Fruit fly (Drosophila melanogaster) whole organism, embryonic: ENCODE data around the gene temp.

ENCODE experiments used
- Asciz ChIP-seq: fragments of 200-800 bp; sonication (Bioruptor generic); optimal IDR thresholded peaks from 2 replicates; lab custom pipeline; 2017; ENCODE audit warnings: missing biosample characterization, mild to moderate bottlenecking, missing genetic modification characterization, missing genetic modification reagents
- B-H1 ChIP-seq: fragments of 200-800 bp; sonication (Bioruptor generic); IDR thresholded peaks from 3 replicates; pipeline ENCODE4 v1.3.6; 2022; ENCODE audit warnings: missing biosample characterization, missing genetic modification characterization
- CG10366 ChIP-seq: fragments of 200-800 bp; sonication (Bioruptor generic); IDR thresholded peaks from 2 replicates; pipeline ENCODE4 v1.3.6; 2022; ENCODE audit warnings: missing biosample characterization, missing genetic modification characterization
- CG10565 ChIP-seq: fragments of 200-800 bp; sonication (Bioruptor generic); optimal IDR thresholded peaks from 3 replicates; lab custom pipeline; 2016; ENCODE audit warnings: missing biosample characterization, mild to moderate bottlenecking, missing genetic modification characterization
- CG10654 ChIP-seq: fragments of 200-800 bp; sonication (Bioruptor generic); optimal IDR thresholded peaks from 2 replicates; lab custom pipeline; 2016; ENCODE audit warnings: missing biosample characterization, missing genetic modification characterization
- CG10959 ChIP-seq: fragments of 200-800 bp; sonication (Bioruptor generic); IDR thresholded peaks from 2 replicates; pipeline ENCODE4 v1.3.6; 2022; ENCODE audit warnings: missing biosample characterization, missing genetic modification characterization
- CG11560 ChIP-seq: fragments of 200-800 bp; sonication (Bioruptor generic); IDR thresholded peaks from 3 replicates; pipeline ENCODE4 v1.3.6; 2022; ENCODE audit warnings: missing biosample characterization, missing genetic modification characterization
- CG12236 ChIP-seq: fragments of 200-800 bp; sonication (Bioruptor generic); optimal IDR thresholded peaks from 2 replicates; lab custom pipeline; 2016; ENCODE audit warnings: missing biosample characterization, missing genetic modification characterization
- CG12659 ChIP-seq: fragments of 200-800 bp; sonication (Bioruptor generic); optimal IDR thresholded peaks from 3 replicates; lab custom pipeline; 2017; ENCODE audit warnings: mild to moderate bottlenecking, missing biosample characterization, missing genetic modification reagents, missing genetic modification characterization
- CG15073 ChIP-seq: fragments of 200-800 bp; sonication (Bioruptor generic); optimal IDR thresholded peaks from 2 replicates; lab custom pipeline; 2016; ENCODE audit warnings: missing biosample characterization, missing genetic modification characterization
- CG15269 ChIP-seq: fragments of 200-800 bp; sonication (Bioruptor generic); optimal IDR thresholded peaks from 2 replicates; lab custom pipeline; 2018; ENCODE audit warnings: missing biosample characterization, mild to moderate bottlenecking, missing genetic modification characterization, moderate library complexity
- CG1529 ChIP-seq: fragments of 200-800 bp; sonication (Bioruptor generic); optimal IDR thresholded peaks from 3 replicates; lab custom pipeline; 2018; ENCODE audit warnings: missing biosample characterization, missing genetic modification characterization
- CG15696 ChIP-seq: fragments of 200-800 bp; sonication (Bioruptor generic); optimal IDR thresholded peaks from 2 replicates; lab custom pipeline; 2019; ENCODE audit warnings: missing biosample characterization, mild to moderate bottlenecking, missing genetic modification characterization, moderate library complexity
- CG17612 ChIP-seq: fragments of 200-800 bp; sonication (Bioruptor generic); IDR thresholded peaks from 2 replicates; pipeline ENCODE4 v1.3.6; 2022; ENCODE audit warnings: missing biosample characterization, missing genetic modification characterization
- CG18619 ChIP-seq: fragments of 200-800 bp; sonication (Bioruptor generic); optimal IDR thresholded peaks from 3 replicates; lab custom pipeline; 2017; ENCODE audit warnings: missing biosample characterization, mild to moderate bottlenecking, missing genetic modification characterization
- CG34422 ChIP-seq: fragments of 200-800 bp; sonication (Bioruptor generic); IDR thresholded peaks from 3 replicates; pipeline ENCODE4 v1.3.6; 2022; ENCODE audit warnings: missing biosample characterization, missing genetic modification characterization
- CG3726 ChIP-seq: fragments of 200-800 bp; sonication (Bioruptor generic); IDR thresholded peaks from 3 replicates; pipeline ENCODE4, ENCODE4 v1.3.6; 2022; ENCODE audit warnings: missing biosample characterization, missing genetic modification characterization
- CG4360 ChIP-seq: fragments of 200-800 bp; sonication (Bioruptor generic); IDR thresholded peaks from 2 replicates; pipeline ENCODE4 v1.3.6; 2022; ENCODE audit warnings: missing biosample characterization, missing genetic modification characterization
- CG4404 ChIP-seq: fragments of 200-800 bp; sonication (Bioruptor generic); IDR thresholded peaks from 2 replicates; pipeline ENCODE4 v1.3.6; 2022; ENCODE audit warnings: missing biosample characterization, missing genetic modification characterization
- CG6683 ChIP-seq: fragments of 200-800 bp; sonication (Bioruptor generic); optimal IDR thresholded peaks from 2 replicates; lab custom pipeline; 2017; ENCODE audit warnings: missing biosample characterization, mild to moderate bottlenecking, missing genetic modification characterization, missing genetic modification reagents
- CG6765 ChIP-seq: fragments of 200-800 bp; sonication (Bioruptor generic); optimal IDR thresholded peaks from 3 replicates; lab custom pipeline; 2017; ENCODE audit warnings: missing biosample characterization, mild to moderate bottlenecking, missing genetic modification characterization
- CG6854 ChIP-seq: fragments of 200-800 bp; sonication (Bioruptor generic); optimal IDR thresholded peaks from 3 replicates; lab custom pipeline; 2017; ENCODE audit warnings: missing biosample characterization, mild to moderate bottlenecking, missing genetic modification characterization
- CG7271 ChIP-seq: fragments of 200-800 bp; sonication (Bioruptor generic); optimal IDR thresholded peaks from 2 replicates; lab custom pipeline; 2018; ENCODE audit warnings: missing biosample characterization, mild to moderate bottlenecking, missing genetic modification characterization, moderate library complexity
- CG7556 ChIP-seq: fragments of 200-800 bp; sonication (Bioruptor generic); optimal IDR thresholded peaks from 2 replicates; lab custom pipeline; 2017; ENCODE audit warnings: missing biosample characterization, mild to moderate bottlenecking, missing genetic modification characterization
- CG7745 ChIP-seq: fragments of 200-800 bp; sonication (Bioruptor generic); optimal IDR thresholded peaks from 2 replicates; lab custom pipeline; 2018; ENCODE audit warnings: missing biosample characterization, mild to moderate bottlenecking, missing genetic modification characterization, moderate library complexity
- D19B ChIP-seq: fragments of 200-800 bp; sonication (Bioruptor generic); optimal IDR thresholded peaks from 2 replicates; lab custom pipeline; 2017; ENCODE audit warnings: missing biosample characterization, mild to moderate bottlenecking, missing genetic modification characterization
- Dfd ChIP-seq, 2 experiments: fragments of >200 bp; optimal IDR thresholded peaks; 2 replicates each; lab custom pipeline; 2017; ENCODE audit warnings: missing biosample characterization in 2 of 2, missing genetic modification characterization in 2 of 2
- Doc3 ChIP-seq: fragments of 200-800 bp; sonication (Bioruptor generic); IDR thresholded peaks from 3 replicates; pipeline ENCODE4 v1.3.6; 2022; ENCODE audit warnings: missing biosample characterization, missing genetic modification characterization; ENCODE audit not compliant: partially characterized antibody
- Fer1 ChIP-seq: fragments of 200-800 bp; sonication (Bioruptor generic); optimal IDR thresholded peaks from 2 replicates; lab custom pipeline; 2017; ENCODE audit warnings: missing biosample characterization, mild to moderate bottlenecking, missing genetic modification characterization
- Hr39 ChIP-seq: fragments of >200 bp; optimal IDR thresholded peaks from 2 replicates; lab custom pipeline; 2017
- Hr78 ChIP-seq, 2 experiments: fragments of 200-800 bp in 1 of 2; fragments of >200 bp in 1 of 2; sonication (Bioruptor generic) in 1 of 2; optimal IDR thresholded peaks; 2 replicates each; lab custom pipeline; 2017 to 2019; ENCODE audit warnings: missing biosample characterization in 2 of 2, missing genetic modification characterization in 2 of 2, mild to moderate bottlenecking in 1 of 2, moderate library complexity in 1 of 2
- Lpt ChIP-seq: fragments of >200 bp; optimal IDR thresholded peaks from 2 replicates; lab custom pipeline; 2018; ENCODE audit warnings: missing biosample characterization, missing genetic modification characterization
- Mad ChIP-seq: fragments of 200-800 bp; sonication (Bioruptor generic); optimal IDR thresholded peaks from 2 replicates; lab custom pipeline; 2016; ENCODE audit warnings: missing biosample characterization, missing genetic modification characterization
- Meics ChIP-seq: fragments of 200-800 bp; sonication (Bioruptor generic); optimal IDR thresholded peaks from 2 replicates; lab custom pipeline; 2017; ENCODE audit warnings: missing biosample characterization, mild to moderate bottlenecking, missing genetic modification characterization
- cato ChIP-seq: fragments of 200-800 bp; sonication (Bioruptor generic); optimal IDR thresholded peaks from 2 replicates; lab custom pipeline; 2016; ENCODE audit warnings: missing biosample characterization, missing genetic modification characterization, borderline replicate concordance
- chm ChIP-seq: fragments of 200-800 bp; sonication (Bioruptor generic); IDR thresholded peaks from 2 replicates; pipeline ENCODE4 v1.3.6; 2022; ENCODE audit warnings: missing biosample characterization, missing genetic modification characterization
- croc ChIP-seq: fragments of 200-800 bp; sonication (Bioruptor generic); conservative IDR thresholded peaks from 3 replicates; pipeline ENCODE4 v1.3.6; 2022; ENCODE audit warnings: missing biosample characterization, missing genetic modification characterization
- crol ChIP-seq: fragments of 200-800 bp; sonication (Bioruptor generic); IDR thresholded peaks from 2 replicates; pipeline ENCODE4 v1.3.6; 2022; ENCODE audit warnings: missing biosample characterization, missing genetic modification characterization
- disco-r ChIP-seq: fragments of 200-800 bp; sonication (Bioruptor generic); optimal IDR thresholded peaks from 2 replicates; lab custom pipeline; 2016; ENCODE audit warnings: missing biosample characterization, missing genetic modification characterization
- esg ChIP-seq: fragments of 200-800 bp; sonication (Bioruptor generic); conservative IDR thresholded peaks from 2 replicates; pipeline ENCODE4 v1.3.6; 2022; ENCODE audit warnings: missing biosample characterization, missing genetic modification characterization
- eyg ChIP-seq: fragments of 200-800 bp; sonication (Bioruptor generic); optimal IDR thresholded peaks from 3 replicates; lab custom pipeline; 2016; ENCODE audit warnings: missing biosample characterization, missing genetic modification characterization
- fu2 ChIP-seq: fragments of 200-800 bp; sonication (Bioruptor generic); optimal IDR thresholded peaks from 2 replicates; lab custom pipeline; 2016; ENCODE audit warnings: missing biosample characterization, missing genetic modification characterization
- hkb ChIP-seq, 2 experiments: fragments of 200-800 bp in 1 of 2; fragments of >200 bp in 1 of 2; sonication (Bioruptor generic) in 1 of 2; IDR thresholded peaks in 1 of 2; optimal IDR thresholded peaks in 1 of 2; 2 replicates each; pipeline versions ENCODE4 v1.3.6 to Lab custom; 2017 to 2022; ENCODE audit warnings: missing biosample characterization in 1 of 2, missing genetic modification characterization in 1 of 2
- mld ChIP-seq: fragments of 200-800 bp; sonication (Bioruptor generic); IDR thresholded peaks from 3 replicates; pipeline ENCODE4 v1.3.6; 2022; ENCODE audit warnings: missing biosample characterization, missing genetic modification characterization; ENCODE audit not compliant: partially characterized antibody
- nmo ChIP-seq: fragments of 200-800 bp; sonication (Bioruptor generic); optimal IDR thresholded peaks from 2 replicates; lab custom pipeline; 2018; ENCODE audit warnings: missing biosample characterization, mild to moderate bottlenecking, missing genetic modification characterization, moderate library complexity
- salm ChIP-seq: fragments of 200-800 bp; sonication (Bioruptor generic); optimal IDR thresholded peaks from 2 replicates; lab custom pipeline; 2018; ENCODE audit warnings: missing biosample characterization, mild to moderate bottlenecking, missing genetic modification characterization
- schlank ChIP-seq: fragments of 200-800 bp; sonication (Bioruptor generic); optimal IDR thresholded peaks from 2 replicates; lab custom pipeline; 2018; ENCODE audit warnings: missing biosample characterization, mild to moderate bottlenecking, missing genetic modification characterization
- shn ChIP-seq: fragments of 200-800 bp; sonication (Bioruptor generic); optimal IDR thresholded peaks from 3 replicates; lab custom pipeline; 2016; ENCODE audit warnings: missing biosample characterization, missing genetic modification characterization
- vnd ChIP-seq: fragments of 200-800 bp; sonication (Bioruptor generic); IDR thresholded peaks from 3 replicates; pipeline ENCODE4 v1.3.6; 2022; ENCODE audit warnings: missing biosample characterization, missing genetic modification characterization; ENCODE audit not compliant: partially characterized antibody

temp gene

dm6 chrX:2298708-2299370 lies 36.5 kb upstream of the temp start (continued):
- TF ChIP-seq CG10366 (peak; percentile 81), Mad (peak; percentile 70), CG17612 (0 out of 2 replicates have a peak, but pooled peaks have one; percentile 34), mld (GFP tag; lab: Robert Waterston, UW) (no peak), CG1529 (GFP tag; lab: Kevin White, UChicago) (peak; percentile 80), Meics (GFP tag; lab: Kevin White, UChicago) (peak; percentile 27), Lpt (GFP tag; lab: Kevin White, UChicago) (no peak), Asciz (GFP tag; lab: Kevin White, UChicago) (peak; percentile 78), CG6683 (GFP tag; lab: Kevin White, UChicago) (no peak), schlank (tag; lab: Kevin White, UChicago) (peak; percentile 3), CG11560 (tag; lab: Robert Waterston, UW) (no peak), CG10959 (peak; percentile 84), CG34422 (peak; percentile 83), CG7556 (GFP tag; lab: Kevin White, UChicago) (peak; percentile 72), D19B (GFP tag; lab: Kevin White, UChicago) (no peak), cato (peak; percentile 37), CG15073 (GFP tag; lab: Kevin White, UChicago) (peak; percentile 42), CG4404 (GFP tag; lab: Robert Waterston, UW) (peak; percentile 61), CG10565 (GFP tag; lab: Kevin White, UChicago) (no peak), CG12659 (GFP tag; lab: Kevin White, UChicago) (peak; percentile 66), Dfd (GFP tag; optimal IDR thresholded peaks at IDR 0.05; lab: Kevin White, UChicago) (no peak), B-H1 (GFP tag; lab: Robert Waterston, UW) (peak; percentile 60; the same call in 2 of the 3 replicates), CG6765 (GFP tag; lab: Kevin White, UChicago) (no peak), CG6854 (GFP tag; lab: Kevin White, UChicago) (peak; percentile 20), CG7745 (tag; lab: Kevin White, UChicago) (peak; percentile 62), CG4360 (peak; percentile 80), Fer1 (GFP tag; lab: Kevin White, UChicago) (peak; percentile 35), eyg (GFP tag; lab: Kevin White, UChicago) (peak; percentile 53), fu2 (GFP tag; lab: Kevin White, UChicago) (peak; percentile 8), Hr78 (GFP tag; optimal IDR thresholded peaks at IDR 0.05; lab: Kevin White, UChicago) (peak in 1 of 2 experiments; percentile 58), Hr39 (lab: Kevin White, UChicago) (no peak), CG12236 (GFP tag; lab: Kevin White, UChicago) (peak; percentile 78), disco-r (peak; percentile 53), esg (GFP tag; lab: Robert Waterston, UW) (peak; percentile 70), CG7271 (peak; percentile 68), CG3726 (GFP tag; lab: Robert Waterston, UW) (0 out of 3 replicates have a peak, but pooled peaks have one; percentile 56), salm (peak; percentile 78), CG15269 (tag; lab: Kevin White, UChicago) (peak; percentile 76), CG10654 (GFP tag; lab: Kevin White, UChicago) (peak; percentile 74), CG18619 (GFP tag; lab: Kevin White, UChicago) (peak; percentile 47), hkb (optimal IDR thresholded peaks at IDR 0.05; lab: Kevin White, UChicago) (no peak), hkb (GFP tag; IDR thresholded peaks at IDR 0.05; lab: Robert Waterston, UW) (peak; percentile 87), chm (GFP tag; lab: Robert Waterston, UW) (peak; percentile 97), nmo (peak; percentile 88), vnd (GFP tag; lab: Robert Waterston, UW) (no peak), crol (peak; percentile 61), CG15696 (tag; lab: Kevin White, UChicago) (peak; percentile 75), Doc3 (GFP tag; lab: Robert Waterston, UW) (no peak), shn (peak; percentile 75), croc (GFP tag; lab: Robert Waterston, UW) (peak; percentile 75)
